Fruit fly (Drosophila melanogaster): ENCODE data around the gene CG16721.

The CG16721 gene

dm6 chrX:5924378-5924777 lies 44.7 kb downstream of the CG16721 start:
- TF ChIP-seq CG10979 (tag; optimal IDR thresholded peaks at IDR 0.05): peak; percentile 56
- peak; percentile 44 for TF ChIP-seq grau (tag; optimal IDR thresholded peaks at IDR 0.05)
- peak; percentile 21 for TF ChIP-seq CG10209 (GFP tag; optimal IDR thresholded peaks at IDR 0.05)
- peak; percentile 49 for TF ChIP-seq CG1603 (tag; optimal IDR thresholded peaks at IDR 0.05)
- no peak for TF ChIP-seq CG17912 (GFP tag; optimal IDR thresholded peaks at IDR 0.05)
- peak; percentile 11 for TF ChIP-seq CG10147 (GFP tag; optimal IDR thresholded peaks at IDR 0.05)
- TF ChIP-seq unc-4 (GFP tag; IDR thresholded peaks at IDR 0.05; ENCODE audit: partially characterized antibody): no peak
- peak; percentile 3 for TF ChIP-seq CG12659 (GFP tag; optimal IDR thresholded peaks at IDR 0.05)
- peak; percentile 23 for TF ChIP-seq nmo (GFP tag; optimal IDR thresholded peaks at IDR 0.05)
- TF ChIP-seq row (GFP tag; IDR thresholded peaks at IDR 0.05): peak; percentile 59
- TF ChIP-seq Ets65A (GFP tag): no peak
- TF ChIP-seq ara (GFP tag; IDR thresholded peaks at IDR 0.05): no peak
- peak; percentile 26 for TF ChIP-seq Sox100B (GFP tag; optimal IDR thresholded peaks at IDR 0.05)
- TF ChIP-seq CG2120 (GFP tag; optimal IDR thresholded peaks at IDR 0.05): peak; percentile 43
- TF ChIP-seq ranshi (GFP tag; IDR thresholded peaks at IDR 0.05): 0 out of 2 replicates have a peak, but pooled peaks have one; percentile 6
- peak; percentile 18 for TF ChIP-seq CG9727 (GFP tag; optimal IDR thresholded peaks at IDR 0.05)
- TF ChIP-seq Hr78 (GFP tag; optimal IDR thresholded peaks at IDR 0.05): no peak
- 0 out of 3 replicates have a peak, but pooled peaks have one; percentile 10 for TF ChIP-seq zfh1 (GFP tag; IDR thresholded peaks at IDR 0.05)
- peak; percentile 54 for TF ChIP-seq Sox102F (GFP tag; optimal IDR thresholded peaks at IDR 0.05)
- TF ChIP-seq Hsf (GFP tag; optimal IDR thresholded peaks at IDR 0.05): no peak
- TF ChIP-seq sug (tag; optimal IDR thresholded peaks at IDR 0.05): no peak
- TF ChIP-seq CG7556 (GFP tag; optimal IDR thresholded peaks at IDR 0.05): peak; percentile 42
- TF ChIP-seq NFAT (GFP tag; IDR thresholded peaks at IDR 0.05): no peak
- peak; percentile 23 for TF ChIP-seq fd96Cb (tag; optimal IDR thresholded peaks at IDR 0.05)
- TF ChIP-seq CG11093 (GFP tag; IDR thresholded peaks at IDR 0.05): no peak
- TF ChIP-seq lmd (GFP tag; IDR thresholded peaks at IDR 0.05): peak; percentile 38
- peak in 1 of 2 experiments; percentile 37 for TF ChIP-seq Hr51 (GFP tag; optimal IDR thresholded peaks at IDR 0.05)
- TF ChIP-seq D (optimal IDR thresholded peaks at IDR 0.05): no peak
- peak; percentile 17 for TF ChIP-seq D (GFP tag; optimal IDR thresholded peaks at IDR 0.05)
- TF ChIP-seq PHDP (tag; optimal IDR thresholded peaks at IDR 0.05): peak; percentile 47
- TF ChIP-seq Dll (GFP tag; IDR thresholded peaks at IDR 0.05; ENCODE audit: partially characterized antibody): no peak
- no peak for TF ChIP-seq kay (GFP tag; optimal IDR thresholded peaks at IDR 0.05)
- TF ChIP-seq CG8359 (GFP tag; optimal IDR thresholded peaks at IDR 0.05; ENCODE audit: borderline replicate concordance): no peak
- TF ChIP-seq sens-2 (GFP tag; IDR thresholded peaks at IDR 0.05): no peak
- no peak for TF ChIP-seq CG10274 (GFP tag; optimal IDR thresholded peaks at IDR 0.05)
- no peak for TF ChIP-seq tin (GFP tag; optimal IDR thresholded peaks at IDR 0.05)
- TF ChIP-seq sima (GFP tag; optimal IDR thresholded peaks at IDR 0.05): no peak
- peak; percentile 17 for TF ChIP-seq tio (GFP tag; optimal IDR thresholded peaks at IDR 0.05)
- no peak for TF ChIP-seq CG2116 (GFP tag; optimal IDR thresholded peaks at IDR 0.05)
- TF ChIP-seq unpg (GFP tag; optimal IDR thresholded peaks at IDR 0.05): peak; percentile 45
- TF ChIP-seq ind (GFP tag; optimal IDR thresholded peaks at IDR 0.05): peak; percentile 18
- peak; percentile 44 for TF ChIP-seq CG30403 (GFP tag; optimal IDR thresholded peaks at IDR 0.05)
- no peak for TF ChIP-seq MTF-1 (GFP tag; optimal IDR thresholded peaks at IDR 0.05; ENCODE audit: borderline replicate concordance)
- 0 out of 2 replicates have a peak, but pooled peaks have one; percentile 28 for TF ChIP-seq sisA (GFP tag; IDR thresholded peaks at IDR 0.05)
- TF ChIP-seq dysf (GFP tag; IDR thresholded peaks at IDR 0.05): 0 out of 3 replicates have a peak, but pooled peaks have one; percentile 29
- TF ChIP-seq CG11085 (GFP tag; IDR thresholded peaks at IDR 0.05): no peak
- TF ChIP-seq p53 (GFP tag; optimal IDR thresholded peaks at IDR 0.05): no peak
- peak; percentile 27; the same call in 1 of the 2 replicates for TF ChIP-seq CG14014 (GFP tag; IDR thresholded peaks at IDR 0.05)
- TF ChIP-seq dati (GFP tag; IDR thresholded peaks at IDR 0.05): no peak
- TF ChIP-seq CG10321 (GFP tag; IDR thresholded peaks at IDR 0.05): no peak
